Worm (Caenorhabditis elegans) whole organism, midembryonic: ENCODE results near the gene C01G10.4.

ENCODE experiments used
- flt-1 ChIP-seq: fragments of 200-800 bp; sonication (Bioruptor generic); IDR thresholded peaks from 2 replicates; pipeline ENCODE4 v1.3.6; 2022; ENCODE audit warnings: missing genetic modification characterization, missing compliant biosample characterization
- klf-2 ChIP-seq: fragments of 200-800 bp; sonication (Bioruptor generic); conservative IDR thresholded peaks from 2 replicates; pipeline ENCODE4 v1.3.6; 2022; ENCODE audit warnings: missing genetic modification reagents, missing genetic modification characterization, missing compliant biosample characterization
- med-1 ChIP-seq: sonication (generic microtip); optimal IDR thresholded peaks from 2 replicates; lab custom pipeline; 2017; ENCODE audit warnings: missing genetic modification characterization, mild to moderate bottlenecking, missing compliant biosample characterization, antibody characterized with exemption, missing genetic modification reagents; ENCODE audit not compliant: insufficient read depth
- ref-1 ChIP-seq: fragments of 200-800 bp; sonication (Bioruptor generic); conservative IDR thresholded peaks from 2 replicates; pipeline ENCODE4 v1.3.6; 2022; ENCODE audit warnings: missing genetic modification reagents, missing genetic modification characterization, missing compliant biosample characterization
- tab-1 ChIP-seq: fragments of 200-800 bp; sonication (Bioruptor generic); IDR thresholded peaks from 2 replicates; pipeline ENCODE4 v1.3.6; 2022; ENCODE audit warnings: missing genetic modification characterization, missing compliant biosample characterization
- ztf-23 ChIP-seq: fragments of 200-800 bp; sonication (Bioruptor generic); IDR thresholded peaks from 2 replicates; pipeline ENCODE4 v1.3.6; 2022; ENCODE audit warnings: missing genetic modification reagents, missing genetic modification characterization, missing compliant biosample characterization
- ztf-29 ChIP-seq: fragments of 200-800 bp; sonication (Bioruptor generic); IDR thresholded peaks from 2 replicates; pipeline ENCODE4 v1.3.6; 2022; ENCODE audit warnings: missing genetic modification reagents, missing genetic modification characterization, missing compliant biosample characterization

DNA sequence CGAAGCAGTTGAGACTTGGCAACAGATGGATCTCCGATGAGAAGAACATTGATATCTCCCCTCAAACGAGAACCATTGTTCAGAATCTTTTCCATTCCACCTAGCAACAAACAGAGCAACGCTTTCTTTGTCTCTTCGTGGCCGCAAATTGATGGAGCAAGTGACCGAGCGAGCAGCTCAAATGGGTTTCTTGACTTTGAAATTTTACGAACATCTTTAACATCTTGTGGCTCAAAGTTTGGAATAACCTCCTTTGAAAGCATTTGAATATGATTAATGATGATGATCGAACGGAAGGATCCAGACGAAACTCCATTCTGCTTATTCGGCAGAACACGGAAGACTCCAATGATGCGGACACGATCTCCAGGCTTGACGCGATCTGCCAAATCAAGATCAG lies 31.1 kb upstream of the C01G10.4 start:
- TF ChIP-seq tab-1 (no peak), ref-1 (no peak), flt-1 (GFP tag; lab: Robert Waterston, UW) (no peak), med-1 (GFP tag; lab: Kevin White, UChicago) (no peak), ztf-29 (no peak), klf-2 (GFP tag; lab: Robert Waterston, UW) (no peak), ztf-23 (no peak)
